Worm (Caenorhabditis elegans): ENCODE results near the gene gcsh-1.
A peak's percentile ranks its signal among the peaks of the same experiment; 100 is the strongest.

Gene gcsh-1

DNA sequence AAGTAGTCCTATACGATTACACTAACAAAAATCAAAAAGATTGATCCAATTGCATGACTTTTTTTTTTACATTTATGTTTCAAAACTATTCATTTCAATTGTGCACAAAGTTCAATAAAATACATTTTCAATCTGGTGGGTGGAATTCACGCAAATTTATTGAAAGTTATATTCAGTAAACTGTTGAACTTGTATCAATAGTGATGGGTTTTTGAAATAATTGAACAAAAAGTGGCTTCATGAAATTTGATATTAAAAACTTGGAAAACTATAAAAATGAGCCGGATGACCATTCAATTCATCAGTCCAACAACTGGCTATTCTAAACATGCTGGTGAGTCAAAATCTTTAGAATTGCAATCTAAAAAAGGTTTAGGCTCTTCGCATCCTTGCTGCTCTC, 8.4 kb upstream of the gcsh-1 start, which contains the start of gene nspc-16:
Gene nspc-16 (plus strand): TSS at position 301 of the 400 bp plus-strand sequence.
- TF ChIP-seq ceh-36 (tag; optimal IDR thresholded peaks at IDR 0.05) (no peak), sea-1 (GFP tag; conservative IDR thresholded peaks at IDR 0.05) (no peak), flt-1 (GFP tag; IDR thresholded peaks at IDR 0.05) (no peak), B0310.2 (tag; optimal IDR thresholded peaks at IDR 0.05) (no peak), ama-1 (optimal IDR thresholded peaks at IDR 0.05) (no peak), scrt-1 (GFP tag; IDR thresholded peaks at IDR 0.05) (no peak), pes-1 (GFP tag; IDR thresholded peaks at IDR 0.05) (no peak), tbx-37 (GFP tag; conservative IDR thresholded peaks at IDR 0.05) (no peak), aly-1 (tag; optimal IDR thresholded peaks at IDR 0.05) (no peak), ets-7 (tag; optimal IDR thresholded peaks at IDR 0.05) (no peak), hnd-1 (tag; optimal IDR thresholded peaks at IDR 0.05) (no peak), F13C5.2 (tag; optimal IDR thresholded peaks at IDR 0.05) (no peak), tbx-11 (GFP tag; IDR thresholded peaks at IDR 0.05) (no peak), ceh-13 (GFP tag; optimal IDR thresholded peaks at IDR 0.05) (no peak), tra-4 (tag; optimal IDR thresholded peaks at IDR 0.05) (no peak)

DNA sequence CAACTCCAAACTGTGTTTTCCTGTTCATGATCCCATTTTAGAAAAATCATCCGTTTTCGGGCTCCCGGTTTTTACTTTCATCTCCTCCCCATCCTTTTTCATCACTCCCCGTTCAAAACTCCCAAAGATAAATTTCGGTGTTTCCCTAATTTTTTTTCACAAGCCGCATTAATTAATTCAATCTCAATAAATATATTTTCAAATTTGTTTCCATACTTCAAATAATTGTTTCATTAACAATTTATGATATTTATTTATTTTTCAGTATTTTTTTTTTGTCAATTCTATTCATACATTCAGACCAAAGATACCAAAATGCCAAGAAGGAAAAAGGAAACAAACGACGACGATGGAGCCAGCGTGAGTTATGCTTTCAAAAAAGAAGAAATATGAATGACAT, 5.6 kb upstream of the gcsh-1 start, which contains the start of gene D1025.1:
Gene D1025.1 (plus strand): TSS at position 301 of the 400 bp plus-strand sequence.
- no peak for TF ChIP-seq ceh-36 (tag; optimal IDR thresholded peaks at IDR 0.05)
- no peak for TF ChIP-seq ceh-13 (GFP tag; optimal IDR thresholded peaks at IDR 0.05)
- no peak for TF ChIP-seq ama-1 (optimal IDR thresholded peaks at IDR 0.05)
- no peak for TF ChIP-seq scrt-1 (GFP tag; IDR thresholded peaks at IDR 0.05)
- TF ChIP-seq flt-1 (GFP tag; IDR thresholded peaks at IDR 0.05): no peak
- no peak for TF ChIP-seq B0310.2 (tag; optimal IDR thresholded peaks at IDR 0.05)
- no peak for TF ChIP-seq ets-7 (tag; optimal IDR thresholded peaks at IDR 0.05)
- no peak for TF ChIP-seq sea-1 (GFP tag; conservative IDR thresholded peaks at IDR 0.05)

DNA sequence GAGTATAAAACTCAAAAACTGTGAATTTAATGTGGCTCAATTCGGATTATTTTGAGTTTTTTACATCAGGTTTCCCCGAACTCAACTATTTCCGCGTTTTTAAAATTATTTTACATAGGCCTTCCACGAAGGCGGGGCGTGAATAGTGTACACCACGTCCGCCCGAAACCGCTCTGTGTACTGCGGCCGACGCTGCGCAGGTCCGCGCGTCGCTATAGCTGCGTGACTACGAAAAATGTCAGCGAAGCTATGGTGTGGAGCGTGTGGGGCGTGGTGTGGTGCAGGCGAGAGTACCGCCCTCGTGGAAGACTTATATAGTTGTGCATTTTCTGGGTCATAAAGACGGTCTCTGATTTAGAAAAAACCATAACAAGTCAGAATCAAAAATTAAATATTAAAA, 3.0 kb upstream of the gcsh-1 start:
- TF ChIP-seq ets-7 (tag; optimal IDR thresholded peaks at IDR 0.05): no peak
- TF ChIP-seq ama-1 (optimal IDR thresholded peaks at IDR 0.05): no peak
- no peak for TF ChIP-seq hnd-1 (tag; optimal IDR thresholded peaks at IDR 0.05)
- TF ChIP-seq tbx-37 (GFP tag; conservative IDR thresholded peaks at IDR 0.05): no peak
- TF ChIP-seq ceh-13 (GFP tag; optimal IDR thresholded peaks at IDR 0.05): no peak
- TF ChIP-seq hmbx-1 (tag; optimal IDR thresholded peaks at IDR 0.05): no peak
- no peak for TF ChIP-seq B0310.2 (tag; optimal IDR thresholded peaks at IDR 0.05)
- TF ChIP-seq scrt-1 (GFP tag; IDR thresholded peaks at IDR 0.05): no peak
- TF ChIP-seq tra-4 (tag; optimal IDR thresholded peaks at IDR 0.05): no peak

DNA sequence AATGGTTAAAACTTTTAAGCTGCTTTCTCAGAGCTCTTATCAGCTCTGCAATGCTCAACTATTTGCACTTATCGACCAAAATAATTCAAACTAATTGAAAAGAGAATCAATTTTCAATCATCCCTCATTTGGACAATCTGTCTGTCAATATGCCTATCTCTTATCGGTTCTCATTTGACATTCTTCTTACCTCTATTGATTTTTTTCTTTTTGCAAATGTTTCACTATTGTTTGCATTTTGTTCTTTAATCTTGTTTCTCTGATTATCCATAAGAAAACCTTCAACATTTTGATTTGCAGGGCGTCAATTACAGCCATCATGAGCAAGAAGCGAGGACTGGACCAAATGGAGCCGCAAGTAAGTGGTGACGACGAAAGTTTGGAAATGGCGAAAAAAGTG, 1.7 kb upstream of the gcsh-1 start, which contains the start of gene D1025.10:
Gene D1025.10 (plus strand): TSS at position 301 of the 400 bp plus-strand sequence.
- TF ChIP-seq hnd-1 (tag; optimal IDR thresholded peaks at IDR 0.05) (no peak), F13C5.2 (tag; optimal IDR thresholded peaks at IDR 0.05) (no peak), pes-1 (GFP tag; IDR thresholded peaks at IDR 0.05) (no peak), hmbx-1 (tag; optimal IDR thresholded peaks at IDR 0.05) (no peak), flt-1 (GFP tag; IDR thresholded peaks at IDR 0.05) (no peak), ceh-13 (GFP tag; optimal IDR thresholded peaks at IDR 0.05) (no peak), tra-4 (tag; optimal IDR thresholded peaks at IDR 0.05) (no peak)

DNA sequence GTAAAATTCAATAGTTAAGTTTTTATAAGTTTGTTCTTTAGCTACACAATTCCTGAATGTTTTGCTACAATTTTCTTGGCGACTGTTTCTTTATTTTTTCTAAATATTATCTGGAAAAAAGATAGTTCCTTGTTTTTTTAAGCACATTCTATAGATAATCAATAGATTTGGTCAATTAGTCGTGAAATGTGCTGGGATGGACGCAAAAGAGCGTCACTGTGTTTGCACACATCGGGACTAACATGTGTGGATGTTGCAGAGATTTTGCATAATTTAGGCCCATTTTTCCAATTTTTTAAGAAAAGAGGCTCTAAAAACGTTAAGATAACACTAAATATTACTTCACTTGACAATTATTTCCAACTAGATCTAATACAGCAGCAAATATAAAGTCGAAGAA, 1.4 kb downstream of the gcsh-1 start:
- TF ChIP-seq flt-1 (GFP tag; IDR thresholded peaks at IDR 0.05) (no peak), ceh-36 (tag; optimal IDR thresholded peaks at IDR 0.05) (peak; percentile 5)

DNA sequence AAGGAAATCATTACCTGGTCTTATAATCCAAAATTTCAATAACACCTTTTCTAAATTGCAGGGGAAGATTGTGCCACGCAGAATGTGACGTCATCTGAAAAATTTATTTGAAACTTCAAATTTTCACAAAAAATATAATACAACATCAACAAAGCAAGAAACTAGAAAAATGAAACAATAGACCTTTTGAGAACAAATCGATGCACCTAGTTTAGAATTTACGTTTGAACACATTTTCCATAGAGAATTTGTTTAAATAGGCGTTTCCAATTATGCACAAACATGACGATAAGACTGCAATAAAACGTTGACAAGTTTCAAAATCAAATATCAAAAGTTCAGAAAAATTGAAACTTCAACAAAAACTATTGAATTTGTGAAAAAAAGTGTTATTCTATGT, 2.1 kb downstream of the gcsh-1 start, which contains the start of gene fbxa-141:
Gene fbxa-141 (minus strand): TSS at position 101 of the 400 bp plus-strand sequence.
- TF ChIP-seq F13C5.2 (tag; optimal IDR thresholded peaks at IDR 0.05) (no peak), ceh-36 (tag; optimal IDR thresholded peaks at IDR 0.05) (no peak), ceh-13 (GFP tag; optimal IDR thresholded peaks at IDR 0.05) (no peak), aly-1 (tag; optimal IDR thresholded peaks at IDR 0.05) (no peak), tra-4 (tag; optimal IDR thresholded peaks at IDR 0.05) (no peak), ama-1 (optimal IDR thresholded peaks at IDR 0.05) (no peak), pes-1 (GFP tag; IDR thresholded peaks at IDR 0.05) (no peak), hmg-4 (GFP tag; optimal IDR thresholded peaks at IDR 0.05) (no peak), sea-1 (GFP tag; conservative IDR thresholded peaks at IDR 0.05) (no peak), ets-7 (tag; optimal IDR thresholded peaks at IDR 0.05) (no peak), hnd-1 (tag; optimal IDR thresholded peaks at IDR 0.05) (no peak), flt-1 (GFP tag; IDR thresholded peaks at IDR 0.05) (no peak), B0310.2 (tag; optimal IDR thresholded peaks at IDR 0.05) (no peak), hmbx-1 (tag; optimal IDR thresholded peaks at IDR 0.05) (no peak), scrt-1 (GFP tag; IDR thresholded peaks at IDR 0.05) (no peak), tbx-11 (GFP tag; IDR thresholded peaks at IDR 0.05) (no peak)

DNA sequence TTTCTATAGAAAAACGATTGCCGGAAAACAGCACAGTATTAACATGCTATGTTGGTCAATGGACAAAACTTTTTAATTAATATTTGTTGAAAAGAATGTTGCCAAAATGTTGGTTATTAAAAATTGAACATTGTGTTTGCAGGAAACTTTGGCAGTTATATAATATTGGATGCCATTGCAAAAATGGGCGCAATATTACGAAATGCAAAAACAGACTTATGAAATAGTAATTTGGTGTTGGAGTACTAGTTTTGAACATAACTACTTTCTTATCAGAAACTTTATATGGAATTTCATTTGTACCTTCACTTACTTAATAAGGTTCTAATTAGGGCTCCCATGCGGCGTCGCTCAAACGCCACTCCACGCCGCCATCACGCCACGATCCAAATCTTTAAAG, 4.5 kb downstream of the gcsh-1 start:
- TF ChIP-seq pes-1 (GFP tag; IDR thresholded peaks at IDR 0.05) (no peak), tra-4 (tag; optimal IDR thresholded peaks at IDR 0.05) (no peak)

DNA sequence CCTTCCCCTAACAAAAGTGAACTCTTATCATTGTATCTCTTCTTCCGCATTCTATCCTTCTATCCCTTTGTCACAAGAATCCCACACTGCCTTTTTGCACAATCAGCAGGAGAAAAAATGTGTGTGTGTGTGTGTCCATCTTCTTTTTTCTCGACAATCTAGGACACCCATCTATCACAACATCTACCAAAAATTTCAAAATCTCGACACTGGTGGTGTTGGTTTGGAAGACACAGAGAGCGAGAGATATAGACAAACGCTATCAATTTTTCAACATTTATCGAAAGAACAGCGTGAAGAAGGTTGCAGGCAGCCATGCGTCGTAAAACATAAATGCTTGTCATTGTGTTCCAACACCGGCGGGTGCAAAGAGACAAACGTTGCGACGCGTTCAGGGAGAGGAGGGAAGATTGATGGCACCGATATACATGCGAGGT, 6.0 kb downstream of the gcsh-1 start:
- TF ChIP-seq ceh-36 (tag; optimal IDR thresholded peaks at IDR 0.05) (no peak), flt-1 (GFP tag; IDR thresholded peaks at IDR 0.05) (no peak), tbx-11 (GFP tag; IDR thresholded peaks at IDR 0.05) (no peak), tra-4 (tag; optimal IDR thresholded peaks at IDR 0.05) (no peak), hnd-1 (tag; optimal IDR thresholded peaks at IDR 0.05) (no peak), scrt-1 (GFP tag; IDR thresholded peaks at IDR 0.05) (no peak), F13C5.2 (tag; optimal IDR thresholded peaks at IDR 0.05) (no peak), ets-7 (tag; optimal IDR thresholded peaks at IDR 0.05) (no peak), aly-1 (tag; optimal IDR thresholded peaks at IDR 0.05) (no peak), sea-1 (GFP tag; conservative IDR thresholded peaks at IDR 0.05) (no peak), ama-1 (optimal IDR thresholded peaks at IDR 0.05) (no peak), B0310.2 (tag; optimal IDR thresholded peaks at IDR 0.05) (no peak), hmbx-1 (tag; optimal IDR thresholded peaks at IDR 0.05) (no peak), tbx-37 (GFP tag; conservative IDR thresholded peaks at IDR 0.05) (no peak), ceh-13 (GFP tag; optimal IDR thresholded peaks at IDR 0.05) (no peak)

Data from whole organism, early embryonic.